Fruit fly (Drosophila melanogaster) whole organism, embryonic: ENCODE results near the gene Trpgamma.

Experiments used
- B-H2 ChIP-seq: fragments of 200-800 bp; sonication (Bioruptor generic); optimal IDR thresholded peaks from 2 replicates; lab custom pipeline; 2018; ENCODE audit warnings: missing biosample characterization, mild to moderate bottlenecking, missing genetic modification characterization
- CG10366 ChIP-seq: fragments of 200-800 bp; sonication (Bioruptor generic); IDR thresholded peaks from 2 replicates; pipeline ENCODE4 v1.3.6; 2022; ENCODE audit warnings: missing biosample characterization, missing genetic modification characterization
- CG10431 ChIP-seq: fragments of 200-800 bp; sonication (Bioruptor generic); optimal IDR thresholded peaks from 3 replicates; lab custom pipeline; 2018; ENCODE audit warnings: missing biosample characterization, mild to moderate bottlenecking, missing genetic modification characterization
- CG10565 ChIP-seq: fragments of 200-800 bp; sonication (Bioruptor generic); optimal IDR thresholded peaks from 3 replicates; lab custom pipeline; 2016; ENCODE audit warnings: missing biosample characterization, mild to moderate bottlenecking, missing genetic modification characterization
- CG18764 ChIP-seq: fragments of 200-800 bp; sonication (Bioruptor generic); optimal IDR thresholded peaks from 3 replicates; lab custom pipeline; 2016; ENCODE audit warnings: missing biosample characterization, missing genetic modification characterization
- CG2712 ChIP-seq: fragments of 200-800 bp; optimal IDR thresholded peaks from 3 replicates; lab custom pipeline; 2019; ENCODE audit warnings: missing biosample characterization, mild to moderate bottlenecking, missing genetic modification characterization, moderate library complexity
- CG31441 ChIP-seq: fragments of 200-800 bp; sonication (Bioruptor generic); IDR thresholded peaks from 2 replicates; pipeline ENCODE4 v1.3.6; 2022; ENCODE audit warnings: missing biosample characterization, missing genetic modification characterization
- CG34376 ChIP-seq: fragments of 200-800 bp; sonication (Bioruptor generic); optimal IDR thresholded peaks from 2 replicates; lab custom pipeline; 2018; ENCODE audit warnings: missing biosample characterization, mild to moderate bottlenecking, missing genetic modification characterization
- CG42726 ChIP-seq: fragments of 200-800 bp; sonication (Bioruptor generic); IDR thresholded peaks from 2 replicates; pipeline ENCODE4 v1.3.6; 2022; ENCODE audit warnings: missing biosample characterization, missing genetic modification characterization; ENCODE audit not compliant: partially characterized antibody
- CG7271 ChIP-seq: fragments of 200-800 bp; sonication (Bioruptor generic); optimal IDR thresholded peaks from 2 replicates; lab custom pipeline; 2018; ENCODE audit warnings: missing biosample characterization, mild to moderate bottlenecking, missing genetic modification characterization, moderate library complexity
- CG7987 ChIP-seq: fragments of 200-800 bp; sonication (Bioruptor generic); optimal IDR thresholded peaks from 2 replicates; lab custom pipeline; 2018; ENCODE audit warnings: missing biosample characterization, mild to moderate bottlenecking, missing genetic modification characterization, moderate library complexity
- CG9727 ChIP-seq: fragments of 200-800 bp; sonication (Bioruptor generic); optimal IDR thresholded peaks from 3 replicates; lab custom pipeline; 2017; ENCODE audit warnings: missing biosample characterization, mild to moderate bottlenecking, missing genetic modification characterization
- CG9876 ChIP-seq: fragments of 200-800 bp; sonication (Bioruptor generic); optimal IDR thresholded peaks from 2 replicates; lab custom pipeline; 2016; ENCODE audit warnings: missing biosample characterization, missing genetic modification characterization
- CrebB ChIP-seq: fragments of 200-800 bp; sonication (Bioruptor generic); optimal IDR thresholded peaks from 3 replicates; lab custom pipeline; 2018; ENCODE audit warnings: missing biosample characterization, mild to moderate bottlenecking, missing genetic modification characterization
- Dll ChIP-seq: fragments of 200-800 bp; sonication (Bioruptor generic); IDR thresholded peaks from 4 replicates; pipeline ENCODE4 v1.3.6; 2022; ENCODE audit warnings: missing biosample characterization, missing genetic modification characterization; ENCODE audit not compliant: partially characterized antibody
- Ets97D ChIP-seq: fragments of 200-800 bp; sonication (Bioruptor generic); optimal IDR thresholded peaks from 3 replicates; lab custom pipeline; 2016; ENCODE audit warnings: missing biosample characterization, missing genetic modification characterization
- Fer3 ChIP-seq: fragments of 200-800 bp; sonication (Bioruptor generic); optimal IDR thresholded peaks from 2 replicates; lab custom pipeline; 2018; ENCODE audit warnings: missing biosample characterization, mild to moderate bottlenecking, missing genetic modification characterization, moderate library complexity
- Gsc ChIP-seq: fragments of 200-800 bp; sonication (Bioruptor generic); IDR thresholded peaks from 2 replicates; pipeline ENCODE4 v1.3.6; 2022; ENCODE audit warnings: missing biosample characterization, missing genetic modification characterization
- HLH54F ChIP-seq: fragments of 200-800 bp; sonication (Bioruptor generic); optimal IDR thresholded peaks from 3 replicates; lab custom pipeline; 2016; ENCODE audit warnings: missing biosample characterization, missing genetic modification characterization
- NC2β ChIP-seq: fragments of 200-800 bp; sonication (Bioruptor generic); optimal IDR thresholded peaks from 2 replicates; lab custom pipeline; 2016; ENCODE audit warnings: missing biosample characterization, missing genetic modification characterization
- Scr ChIP-seq: fragments of 200-800 bp; sonication (Bioruptor generic); IDR thresholded peaks from 2 replicates; pipeline ENCODE4 v1.3.6; 2022; ENCODE audit warnings: missing biosample characterization, missing genetic modification characterization; ENCODE audit not compliant: partially characterized antibody
- Trl ChIP-seq, 3 experiments: fragments of >200 bp in 2 of 3; fragments of 200-800 bp in 1 of 3; sonication (Bioruptor generic) in 1 of 3; optimal IDR thresholded peaks; 2 replicates in 1 of 3; 3 replicates in 2 of 3; lab custom pipeline; 2016 to 2017; ENCODE audit warnings: missing biosample characterization in 1 of 3, missing genetic modification characterization in 1 of 3
- amos ChIP-seq: fragments of 200-800 bp; sonication (Bioruptor generic); IDR thresholded peaks from 2 replicates; pipeline ENCODE4 v1.3.6; 2022; ENCODE audit warnings: missing biosample characterization, missing genetic modification characterization; ENCODE audit not compliant: partially characterized antibody
- caup ChIP-seq: fragments of 200-800 bp; sonication (Bioruptor generic); optimal IDR thresholded peaks from 3 replicates; lab custom pipeline; 2017; ENCODE audit warnings: missing biosample characterization, mild to moderate bottlenecking, missing genetic modification characterization, moderate library complexity; ENCODE audit not compliant: severe bottlenecking
- croc ChIP-seq: fragments of 200-800 bp; sonication (Bioruptor generic); conservative IDR thresholded peaks from 3 replicates; pipeline ENCODE4 v1.3.6; 2022; ENCODE audit warnings: missing biosample characterization, missing genetic modification characterization
- cwo ChIP-seq: fragments of 200-800 bp; sonication (Bioruptor generic); optimal IDR thresholded peaks from 3 replicates; lab custom pipeline; 2017; ENCODE audit warnings: missing biosample characterization, missing genetic modification characterization, mild to moderate bottlenecking, moderate library complexity, missing genetic modification reagents
- fd3F ChIP-seq: fragments of 200-800 bp; sonication (Bioruptor generic); optimal IDR thresholded peaks from 2 replicates; lab custom pipeline; 2018; ENCODE audit warnings: missing biosample characterization, mild to moderate bottlenecking, missing genetic modification characterization, moderate library complexity
- fu2 ChIP-seq: fragments of 200-800 bp; sonication (Bioruptor generic); optimal IDR thresholded peaks from 2 replicates; lab custom pipeline; 2016; ENCODE audit warnings: missing biosample characterization, missing genetic modification characterization
- gro ChIP-seq: fragments of 200-800 bp; sonication (Bioruptor generic); optimal IDR thresholded peaks from 2 replicates; lab custom pipeline; 2016; ENCODE audit warnings: missing biosample characterization, missing genetic modification characterization
- gsb-n ChIP-seq: fragments of 200-800 bp; sonication (Bioruptor generic); optimal IDR thresholded peaks from 3 replicates; lab custom pipeline; 2018; ENCODE audit warnings: missing biosample characterization, mild to moderate bottlenecking, missing genetic modification characterization
- hkb ChIP-seq, 2 experiments: fragments of 200-800 bp in 1 of 2; fragments of >200 bp in 1 of 2; sonication (Bioruptor generic) in 1 of 2; IDR thresholded peaks in 1 of 2; optimal IDR thresholded peaks in 1 of 2; 2 replicates each; pipeline versions ENCODE4 v1.3.6 to Lab custom; 2017 to 2022; ENCODE audit warnings: missing biosample characterization in 1 of 2, missing genetic modification characterization in 1 of 2
- jumu ChIP-seq: fragments of 200-800 bp; sonication (Bioruptor generic); optimal IDR thresholded peaks from 3 replicates; lab custom pipeline; 2016; ENCODE audit warnings: missing biosample characterization, missing genetic modification characterization
- lola ChIP-seq, 3 experiments: fragments of >200 bp in 2 of 3; fragments of 200-800 bp in 1 of 3; sonication (Bioruptor generic) in 1 of 3; optimal IDR thresholded peaks; 2 replicates each; lab custom pipeline; 2017 to 2019; ENCODE audit warnings: missing biosample characterization in 3 of 3, missing genetic modification characterization in 3 of 3, mild to moderate bottlenecking in 1 of 3, moderate library complexity in 1 of 3
- maf-S ChIP-seq: fragments of 200-800 bp; sonication (Bioruptor generic); optimal IDR thresholded peaks from 2 replicates; lab custom pipeline; 2016; ENCODE audit warnings: missing biosample characterization, missing genetic modification characterization
- pb ChIP-seq: fragments of 200-800 bp; sonication (Bioruptor generic); optimal IDR thresholded peaks from 3 replicates; lab custom pipeline; 2016; ENCODE audit warnings: missing biosample characterization, missing genetic modification characterization
- pfk ChIP-seq: fragments of 200-800 bp; sonication (Bioruptor generic); optimal IDR thresholded peaks from 2 replicates; lab custom pipeline; 2018; ENCODE audit warnings: missing biosample characterization, mild to moderate bottlenecking, missing genetic modification characterization, moderate library complexity
- sens-2 ChIP-seq: fragments of 200-800 bp; sonication (Bioruptor generic); IDR thresholded peaks from 2 replicates; pipeline ENCODE4 v1.3.6; 2022; ENCODE audit warnings: missing biosample characterization, missing genetic modification characterization
- sisA ChIP-seq: fragments of 200-800 bp; sonication (Bioruptor generic); IDR thresholded peaks from 2 replicates; pipeline ENCODE4 v1.3.6; 2022; ENCODE audit warnings: missing biosample characterization, missing genetic modification characterization
- sob ChIP-seq: fragments of 200-800 bp; sonication (Bioruptor generic); IDR thresholded peaks from 2 replicates; pipeline ENCODE4 v1.3.6; 2022; ENCODE audit warnings: missing biosample characterization, missing genetic modification characterization
- tgo ChIP-seq: fragments of 200-800 bp; sonication (Bioruptor generic); IDR thresholded peaks from 3 replicates; pipeline ENCODE4 v1.3.6; 2022; ENCODE audit warnings: missing biosample characterization, missing genetic modification characterization
- tll ChIP-seq, 2 experiments: fragments of 200-800 bp in 1 of 2; fragments of >200 bp in 1 of 2; sonication (Bioruptor generic) in 1 of 2; optimal IDR thresholded peaks; 2 replicates each; lab custom pipeline; 2017 to 2019; ENCODE audit warnings: missing biosample characterization in 2 of 2, missing genetic modification characterization in 2 of 2, mild to moderate bottlenecking in 1 of 2, moderate library complexity in 1 of 2
- tx ChIP-seq: fragments of 200-800 bp; sonication (Bioruptor generic); optimal IDR thresholded peaks from 2 replicates; lab custom pipeline; 2016; ENCODE audit warnings: missing biosample characterization, missing genetic modification characterization
- vnd ChIP-seq: fragments of 200-800 bp; sonication (Bioruptor generic); IDR thresholded peaks from 3 replicates; pipeline ENCODE4 v1.3.6; 2022; ENCODE audit warnings: missing biosample characterization, missing genetic modification characterization; ENCODE audit not compliant: partially characterized antibody
- wor ChIP-seq: fragments of 200-800 bp; sonication (Bioruptor generic); IDR thresholded peaks from 2 replicates; pipeline ENCODE4 v1.3.6; 2022; ENCODE audit warnings: missing biosample characterization, missing genetic modification characterization
- yki ChIP-seq: fragments of >200 bp; optimal IDR thresholded peaks from 3 replicates; lab custom pipeline; 2018
- zf30C ChIP-seq: fragments of 200-800 bp; sonication (Bioruptor generic); optimal IDR thresholded peaks from 3 replicates; lab custom pipeline; 2018; ENCODE audit warnings: missing biosample characterization, mild to moderate bottlenecking, missing genetic modification characterization

Gene Trpgamma

dm6 chr2L:16720707-16721700 is 44.5 kb upstream of the Trpgamma start (continued):
- peak; percentile 88 for TF ChIP-seq croc (GFP tag; lab: Robert Waterston, UW)
- TF ChIP-seq CG9876 (GFP tag; lab: Kevin White, UChicago), result no peak
- TF ChIP-seq sens-2 (GFP tag; lab: Robert Waterston, UW), result peak; percentile 94
- peak; percentile 90 for TF ChIP-seq wor (GFP tag; lab: Robert Waterston, UW)
- TF ChIP-seq amos (GFP tag; lab: Robert Waterston, UW), result no peak; the same call in 1 of the 2 replicates
- TF ChIP-seq fu2 (GFP tag; lab: Kevin White, UChicago), result peak; percentile 46
- TF ChIP-seq zf30C (GFP tag; lab: Kevin White, UChicago), result peak; percentile 65
- peak; percentile 57 for TF ChIP-seq CrebB (tag; lab: Kevin White, UChicago)
- TF ChIP-seq Gsc (GFP tag; lab: Robert Waterston, UW), result no peak; the same call in none of the 2 replicates
- no peak for TF ChIP-seq B-H2 (GFP tag; lab: Kevin White, UChicago)
- peak in 1 of 2 experiments; percentile 64 for TF ChIP-seq tll (GFP tag; optimal IDR thresholded peaks at IDR 0.05; lab: Kevin White, UChicago)
- TF ChIP-seq jumu, result peak; percentile 61
- TF ChIP-seq Fer3 (tag; lab: Kevin White, UChicago), result peak; percentile 94
- peak; percentile 61 for TF ChIP-seq NC2β (GFP tag; lab: Kevin White, UChicago)
- TF ChIP-seq CG2712 (tag; lab: Kevin White, UChicago), result peak; percentile 97
- TF ChIP-seq CG10431 (GFP tag; lab: Kevin White, UChicago), result no peak
- peak; percentile 66 for TF ChIP-seq maf-S (GFP tag; lab: Kevin White, UChicago)
- peak; percentile 91 for TF ChIP-seq CG18764
- peak; percentile 55 for TF ChIP-seq tx
- no peak for TF ChIP-seq Dll (GFP tag; lab: Robert Waterston, UW)
- peak; percentile 95 for TF ChIP-seq CG10366 (GFP tag; lab: Robert Waterston, UW)
- TF ChIP-seq Ets97D (GFP tag; lab: Kevin White, UChicago), result peak; percentile 60
- peak; percentile 81 for TF ChIP-seq caup (GFP tag; lab: Kevin White, UChicago)
- TF ChIP-seq sob (GFP tag; lab: Robert Waterston, UW), result peak; percentile 91
- TF ChIP-seq vnd (GFP tag; lab: Robert Waterston, UW), result no peak
- TF ChIP-seq tgo (GFP tag; lab: Robert Waterston, UW), result peak; percentile 96
- peak; percentile 25 for TF ChIP-seq gro
- peak; percentile 97 for TF ChIP-seq CG9727 (GFP tag; lab: Kevin White, UChicago)
- TF ChIP-seq lola (GFP tag; optimal IDR thresholded peaks at IDR 0.05; lab: Kevin White, UChicago), result peak in 1 of 3 experiments; percentile 65
- no peak for TF ChIP-seq Scr (GFP tag; lab: Robert Waterston, UW)
- TF ChIP-seq hkb (optimal IDR thresholded peaks at IDR 0.05; lab: Kevin White, UChicago), result no peak
- peak; percentile 94 for TF ChIP-seq hkb (GFP tag; IDR thresholded peaks at IDR 0.05; lab: Robert Waterston, UW)
- peak; percentile 88 for TF ChIP-seq gsb-n
- no peak for TF ChIP-seq yki (lab: Kevin White, UChicago)
- peak; percentile 88 for TF ChIP-seq fd3F (GFP tag; lab: Kevin White, UChicago)
- TF ChIP-seq CG34376 (GFP tag; lab: Kevin White, UChicago), result peak; percentile 20
- TF ChIP-seq Trl (optimal IDR thresholded peaks at IDR 0.05; lab: Kevin White, UChicago), result peak; percentile 28 to 33
- TF ChIP-seq Trl (GFP tag; optimal IDR thresholded peaks at IDR 0.05; lab: Kevin White, UChicago), result peak; percentile 76
- peak; percentile 22 for TF ChIP-seq pb (GFP tag; lab: Kevin White, UChicago)
- peak; percentile 94 for TF ChIP-seq CG31441
- TF ChIP-seq pfk, result no peak
- TF ChIP-seq CG42726, result no peak
- TF ChIP-seq cwo (GFP tag; lab: Kevin White, UChicago), result peak; percentile 86
- peak; percentile 91 for TF ChIP-seq sisA (GFP tag; lab: Robert Waterston, UW)
- TF ChIP-seq CG7987 (GFP tag; lab: Kevin White, UChicago), result peak; percentile 90
- TF ChIP-seq CG7271, result peak; percentile 95
- peak; percentile 69 for TF ChIP-seq CG10565 (GFP tag; lab: Kevin White, UChicago)
- TF ChIP-seq HLH54F (GFP tag; lab: Kevin White, UChicago), result peak; percentile 74
